Worm (Caenorhabditis elegans) whole organism, L3 larva: ENCODE data around the gene F28F9.3.

Source experiments
- R02D3.7 ChIP-seq: fragments of 150-350 bp; optimal IDR thresholded peaks from 2 replicates; lab custom pipeline; 2014; ENCODE audit warnings: missing biosample characterization, missing genetic modification characterization
- aly-2 ChIP-seq: fragments of 150-350 bp; optimal IDR thresholded peaks from 2 replicates; lab custom pipeline; 2014; ENCODE audit warnings: missing biosample characterization, missing genetic modification characterization
- ama-1 ChIP-seq: fragments of 150-350 bp; optimal IDR thresholded peaks from 2 replicates; lab custom pipeline; 2018
- ceh-82 ChIP-seq: fragments of 150-350 bp; optimal IDR thresholded peaks from 2 replicates; lab custom pipeline; 2014; ENCODE audit warnings: missing biosample characterization, missing genetic modification characterization
- ceh-9 ChIP-seq: sonication (generic microtip); optimal IDR thresholded peaks from 2 replicates; lab custom pipeline; 2018; ENCODE audit warnings: missing biosample characterization, missing genetic modification characterization
- daf-12 ChIP-seq: fragments of 150-350 bp; optimal IDR thresholded peaks from 2 replicates; lab custom pipeline; 2014; ENCODE audit warnings: missing biosample characterization, missing genetic modification reagents, missing genetic modification characterization
- egl-27 ChIP-seq: sonication (generic microtip); optimal IDR thresholded peaks from 4 replicates; lab custom pipeline; 2017; ENCODE audit warnings: missing biosample characterization, missing genetic modification reagents, missing genetic modification characterization
- egl-5 ChIP-seq: fragments of 150-350 bp; optimal IDR thresholded peaks from 2 replicates; lab custom pipeline; 2017; ENCODE audit warnings: missing biosample characterization, missing genetic modification reagents, missing genetic modification characterization, inconsistent platforms
- elt-2 ChIP-seq: sonication (generic microtip); optimal IDR thresholded peaks from 2 replicates; lab custom pipeline; 2016; ENCODE audit warnings: missing genetic modification reagents, mild to moderate bottlenecking, missing genetic modification characterization, missing compliant biosample characterization
- elt-3 ChIP-seq, 3 experiments: fragments of 150-350 bp in 1 of 3; sonication (generic microtip) in 2 of 3; optimal IDR thresholded peaks; 2 replicates in 2 of 3; 4 replicates in 1 of 3; lab custom pipeline; 2014 to 2017; ENCODE audit warnings: missing biosample characterization in 3 of 3, missing genetic modification characterization in 3 of 3
- eor-1 ChIP-seq, 2 experiments: fragments of 150-350 bp; optimal IDR thresholded peaks; 2 replicates each; lab custom pipeline; 2014 to 2018; ENCODE audit warnings: missing biosample characterization in 2 of 2, missing genetic modification characterization in 2 of 2
- fkh-10 ChIP-seq: sonication (generic microtip); optimal IDR thresholded peaks from 2 replicates; lab custom pipeline; 2017; ENCODE audit warnings: missing biosample characterization, missing genetic modification reagents, missing genetic modification characterization
- fkh-2 ChIP-seq: fragments of 150-350 bp; optimal IDR thresholded peaks from 2 replicates; lab custom pipeline; 2014; ENCODE audit warnings: missing biosample characterization, missing genetic modification reagents, missing genetic modification characterization
- fos-1 ChIP-seq: fragments of 150-350 bp; optimal IDR thresholded peaks from 2 replicates; lab custom pipeline; 2014; ENCODE audit warnings: missing biosample characterization, missing genetic modification characterization
- hmg-11 ChIP-seq: sonication (generic microtip); optimal IDR thresholded peaks from 2 replicates; lab custom pipeline; 2016; ENCODE audit warnings: missing genetic modification characterization, missing compliant biosample characterization
- lin-15B ChIP-seq: fragments of 150-350 bp; optimal IDR thresholded peaks from 2 replicates; lab custom pipeline; 2014; ENCODE audit warnings: missing biosample characterization, missing genetic modification characterization
- lin-39 ChIP-seq: fragments of 150-350 bp; optimal IDR thresholded peaks from 2 replicates; lab custom pipeline; 2018; ENCODE audit warnings: missing biosample characterization, missing genetic modification reagents, missing genetic modification characterization
- lsy-12 ChIP-seq: sonication (generic microtip); optimal IDR thresholded peaks from 2 replicates; lab custom pipeline; 2016; ENCODE audit warnings: mild to moderate bottlenecking, missing genetic modification characterization, missing compliant biosample characterization
- nfya-1 ChIP-seq: sonication (generic microtip); optimal IDR thresholded peaks from 2 replicates; lab custom pipeline; 2017; ENCODE audit warnings: missing genetic modification characterization, mild to moderate bottlenecking, missing compliant biosample characterization, antibody characterized with exemption, moderate library complexity; ENCODE audit not compliant: insufficient read depth
- nhr-23 ChIP-seq: fragments of 150-350 bp; optimal IDR thresholded peaks from 2 replicates; lab custom pipeline; 2014; ENCODE audit warnings: missing biosample characterization, missing genetic modification reagents, missing genetic modification characterization
- nhr-25 ChIP-seq: sonication (generic microtip); optimal IDR thresholded peaks from 2 replicates; lab custom pipeline; 2017; ENCODE audit warnings: missing biosample characterization, missing genetic modification characterization
- nhr-28 ChIP-seq: fragments of 150-350 bp; optimal IDR thresholded peaks from 2 replicates; lab custom pipeline; 2014; ENCODE audit warnings: missing biosample characterization, missing genetic modification characterization
- nhr-67 ChIP-seq: fragments of 150-350 bp; optimal IDR thresholded peaks from 2 replicates; lab custom pipeline; 2014; ENCODE audit warnings: missing biosample characterization, missing genetic modification characterization
- nhr-76 ChIP-seq: fragments of 150-350 bp; sonication (generic microtip); optimal IDR thresholded peaks from 5 replicates; lab custom pipeline; 2014; ENCODE audit warnings: missing biosample characterization, missing genetic modification characterization
- nhr-77 ChIP-seq: fragments of 150-350 bp; optimal IDR thresholded peaks from 2 replicates; lab custom pipeline; 2014; ENCODE audit warnings: missing biosample characterization, missing genetic modification characterization
- pha-4 ChIP-seq: fragments of 150-350 bp; optimal IDR thresholded peaks from 2 replicates; lab custom pipeline; 2014; ENCODE audit warnings: missing biosample characterization, missing genetic modification reagents, missing genetic modification characterization
- pqm-1 ChIP-seq: fragments of 150-350 bp; optimal IDR thresholded peaks from 2 replicates; lab custom pipeline; 2017; ENCODE audit warnings: missing biosample characterization, missing genetic modification characterization, inconsistent platforms
- tbx-2 ChIP-seq: sonication (generic microtip); optimal IDR thresholded peaks from 2 replicates; lab custom pipeline; 2016; ENCODE audit warnings: mild to moderate bottlenecking, missing genetic modification characterization, missing compliant biosample characterization
- unc-62 ChIP-seq: fragments of 150-350 bp; sonication (generic microtip); optimal IDR thresholded peaks from 4 replicates; lab custom pipeline; 2014; ENCODE audit warnings: missing biosample characterization, missing genetic modification reagents, missing genetic modification characterization
- ztf-11 ChIP-seq: fragments of 150-350 bp; optimal IDR thresholded peaks from 2 replicates; lab custom pipeline; 2014; ENCODE audit warnings: missing biosample characterization, missing genetic modification characterization
- ztf-4 ChIP-seq: fragments of 150-350 bp; optimal IDR thresholded peaks from 2 replicates; lab custom pipeline; 2014; ENCODE audit warnings: missing biosample characterization, missing genetic modification characterization

F28F9.3 gene

ce11 chrIV:3847489-3847888 lies 20.8 kb downstream of the F28F9.3 start:
- TF ChIP-seq lin-39 (tag; lab: Kevin White, UChicago) (no peak), ama-1 (lab: Kevin White, UChicago) (no peak), R02D3.7 (tag; lab: Kevin White, UChicago) (no peak), ceh-82 (no peak), fkh-10 (peak; percentile 27), lsy-12 (tag; lab: Kevin White, UChicago) (no peak), egl-27 (no peak)

- TF ChIP-seq elt-2 (tag; lab: Kevin White, UChicago) (no peak), hmg-11 (tag; lab: Kevin White, UChicago) (no peak), lsy-12 (tag; lab: Kevin White, UChicago) (no peak), nhr-28 (no peak), nhr-23 (no peak), R02D3.7 (tag; lab: Kevin White, UChicago) (no peak), pha-4 (tag; lab: Kevin White, UChicago) (no peak), ama-1 (lab: Kevin White, UChicago) (no peak), nhr-77 (tag; lab: Kevin White, UChicago) (no peak), ztf-4 (tag; lab: Kevin White, UChicago) (no peak), eor-1 (tag; optimal IDR thresholded peaks at IDR 0.05; lab: Kevin White, UChicago) (no peak), nfya-1 (tag; lab: Kevin White, UChicago) (no peak), unc-62 (GFP tag; lab: Kevin White, UChicago) (no peak), fos-1 (tag; lab: Kevin White, UChicago) (no peak), nhr-76 (tag; lab: Kevin White, UChicago) (no peak), tbx-2 (tag; lab: Kevin White, UChicago) (no peak)
Observed at ce11 chrIV:3848985-3849384, 22.3 kb downstream of the F28F9.3 start.

ce11 chrIV:3853557-3853956 lies 26.9 kb downstream of the F28F9.3 start:
- TF ChIP-seq unc-62 (GFP tag; lab: Kevin White, UChicago) (no peak), nhr-76 (tag; lab: Kevin White, UChicago) (no peak), nhr-25 (tag; lab: Kevin White, UChicago) (no peak), egl-27 (no peak), pqm-1 (no peak), fkh-2 (no peak), fkh-10 (no peak), pha-4 (tag; lab: Kevin White, UChicago) (no peak), lin-15B (tag; lab: Kevin White, UChicago) (no peak), ztf-11 (tag; lab: Kevin White, UChicago) (no peak), nhr-77 (tag; lab: Kevin White, UChicago) (no peak), egl-5 (no peak), ztf-4 (tag; lab: Kevin White, UChicago) (no peak), ceh-9 (tag; lab: Kevin White, UChicago) (no peak), nfya-1 (tag; lab: Kevin White, UChicago) (no peak), nhr-28 (no peak), lin-39 (tag; lab: Kevin White, UChicago) (no peak), lsy-12 (tag; lab: Kevin White, UChicago) (no peak)

- TF ChIP-seq nfya-1 (tag; lab: Kevin White, UChicago), result peak; percentile 9
- TF ChIP-seq ceh-9 (tag; lab: Kevin White, UChicago), result no peak
Observed at ce11 chrIV:3854606-3855005, 27.9 kb downstream of the F28F9.3 start.

ce11 chrIV:3855543-3855942 lies 28.9 kb downstream of the F28F9.3 start, which contains the start of gene zag-1:
Gene zag-1, plus strand, starts transcription at chrIV:3855843.
- TF ChIP-seq elt-3 (tag; optimal IDR thresholded peaks at IDR 0.05; lab: Kevin White, UChicago), result no peak
- TF ChIP-seq nfya-1 (tag; lab: Kevin White, UChicago), result no peak
- TF ChIP-seq lin-15B (tag; lab: Kevin White, UChicago), result no peak
- TF ChIP-seq daf-12 (tag; lab: Kevin White, UChicago), result no peak
- TF ChIP-seq ztf-11 (tag; lab: Kevin White, UChicago), result no peak
- TF ChIP-seq tbx-2 (tag; lab: Kevin White, UChicago), result no peak
- TF ChIP-seq elt-2 (tag; lab: Kevin White, UChicago), result no peak
- TF ChIP-seq lsy-12 (tag; lab: Kevin White, UChicago), result no peak

ce11 chrIV:3856190-3856589 lies 29.5 kb downstream of the F28F9.3 start:
- TF ChIP-seq lsy-12 (tag; lab: Kevin White, UChicago) (no peak), fkh-10 (no peak), lin-15B (tag; lab: Kevin White, UChicago) (no peak), nhr-67 (no peak), nfya-1 (tag; lab: Kevin White, UChicago) (peak; percentile 65), fos-1 (tag; lab: Kevin White, UChicago) (no peak), aly-2 (tag; lab: Kevin White, UChicago) (no peak), lin-39 (tag; lab: Kevin White, UChicago) (peak; percentile 21)
